Fruit fly (Drosophila melanogaster) Kc167 (cell line): ENCODE data around the gene Piezo.

Experiments used
- insv ChIP-seq: fragments of >200 bp; optimal IDR thresholded peaks from 3 replicates; lab custom pipeline; 2018; ENCODE audit warnings: missing external identifiers
- psq ChIP-seq: fragments of >200 bp; optimal IDR thresholded peaks from 2 replicates; lab custom pipeline; 2017; ENCODE audit warnings: missing external identifiers
- ttk ChIP-seq: sonication (Bioruptor generic); optimal IDR thresholded peaks from 2 replicates; lab custom pipeline; 2017; ENCODE audit warnings: missing external identifiers

dm6 chr2L:8203748-8204147 is 40.9 kb downstream of the Piezo start:
- TF ChIP-seq ttk (no peak), insv (lab: Kevin White, UChicago) (no peak), psq (lab: Kevin White, UChicago) (no peak)
